Fruit fly (Drosophila melanogaster) whole organism, prepupa: ENCODE results near the gene CG43182.

ENCODE experiments used
- Blimp-1 ChIP-seq: fragments of 200-800 bp; sonication (Bioruptor generic); optimal IDR thresholded peaks from 3 replicates; lab custom pipeline; 2017; ENCODE audit warnings: missing biosample characterization, missing genetic modification characterization, mild to moderate bottlenecking, moderate library complexity, missing genetic modification reagents
- CG10631 ChIP-seq: fragments of 200-800 bp; sonication (Bioruptor generic); optimal IDR thresholded peaks from 2 replicates; lab custom pipeline; 2016; ENCODE audit warnings: missing biosample characterization, missing genetic modification characterization
- CG11294 ChIP-seq: fragments of 200-800 bp; sonication (Bioruptor generic); IDR thresholded peaks from 2 replicates; pipeline ENCODE4 v1.3.6; 2022; ENCODE audit warnings: missing biosample characterization, missing genetic modification characterization
- CG11762 ChIP-seq: fragments of 200-800 bp; sonication (Bioruptor generic); optimal IDR thresholded peaks from 3 replicates; lab custom pipeline; 2016; ENCODE audit warnings: missing biosample characterization, missing genetic modification characterization; ENCODE audit not compliant: insufficient read depth
- CG15336 ChIP-seq: fragments of 200-800 bp; sonication (Bioruptor generic); IDR thresholded peaks from 2 replicates; pipeline ENCODE4 v1.3.6; 2022; ENCODE audit warnings: missing biosample characterization, missing genetic modification characterization
- CG1621 ChIP-seq: fragments of 200-800 bp; sonication (Bioruptor generic); optimal IDR thresholded peaks from 3 replicates; lab custom pipeline; 2018; ENCODE audit warnings: missing biosample characterization, mild to moderate bottlenecking, missing genetic modification characterization
- CG16779 ChIP-seq: fragments of 200-800 bp; sonication (Bioruptor generic); optimal IDR thresholded peaks from 3 replicates; lab custom pipeline; 2017; ENCODE audit warnings: missing biosample characterization, mild to moderate bottlenecking, missing genetic modification characterization
- CG3032 ChIP-seq: fragments of 200-800 bp; optimal IDR thresholded peaks from 2 replicates; lab custom pipeline; 2019; ENCODE audit warnings: missing biosample characterization, mild to moderate bottlenecking, missing genetic modification characterization, moderate library complexity
- CG31627 ChIP-seq: fragments of 200-800 bp; sonication (Bioruptor generic); optimal IDR thresholded peaks from 3 replicates; lab custom pipeline; 2016; ENCODE audit warnings: missing biosample characterization, missing genetic modification characterization
- CG32006 ChIP-seq: fragments of 200-800 bp; sonication (Bioruptor generic); optimal IDR thresholded peaks from 3 replicates; lab custom pipeline; 2017; ENCODE audit warnings: missing biosample characterization, mild to moderate bottlenecking, missing genetic modification characterization
- CG34406 ChIP-seq: fragments of 200-800 bp; sonication (Bioruptor generic); optimal IDR thresholded peaks from 3 replicates; lab custom pipeline; 2016; ENCODE audit warnings: missing biosample characterization, missing genetic modification characterization
- CG4318 ChIP-seq: fragments of 200-800 bp; sonication (Bioruptor generic); optimal IDR thresholded peaks from 3 replicates; lab custom pipeline; 2017; ENCODE audit warnings: missing biosample characterization, mild to moderate bottlenecking, missing genetic modification characterization
- CG6163 ChIP-seq: fragments of 200-800 bp; sonication (Bioruptor generic); IDR thresholded peaks from 3 replicates; pipeline ENCODE4 v1.3.6; 2022; ENCODE audit warnings: missing biosample characterization, missing genetic modification characterization
- CG6276 ChIP-seq: fragments of 200-800 bp; sonication (Bioruptor generic); optimal IDR thresholded peaks from 2 replicates; lab custom pipeline; 2017; ENCODE audit warnings: missing biosample characterization, mild to moderate bottlenecking, missing genetic modification characterization
- CG6792 ChIP-seq: fragments of 200-800 bp; sonication (Bioruptor generic); optimal IDR thresholded peaks from 3 replicates; lab custom pipeline; 2016; ENCODE audit warnings: missing biosample characterization, missing genetic modification characterization
- CG6854 ChIP-seq: fragments of 200-800 bp; sonication (Bioruptor generic); optimal IDR thresholded peaks from 2 replicates; lab custom pipeline; 2017; ENCODE audit warnings: missing biosample characterization, mild to moderate bottlenecking, missing genetic modification characterization
- CG7368 ChIP-seq: fragments of 200-800 bp; sonication (Bioruptor generic); optimal IDR thresholded peaks from 3 replicates; lab custom pipeline; 2016; ENCODE audit warnings: missing biosample characterization, missing genetic modification characterization
- CG8119 ChIP-seq: fragments of 200-800 bp; sonication (Bioruptor generic); IDR thresholded peaks from 3 replicates; pipeline ENCODE4 v1.3.6; 2022; ENCODE audit warnings: missing biosample characterization, missing genetic modification characterization
- CG8319 ChIP-seq: fragments of 200-800 bp; sonication (Bioruptor generic); optimal IDR thresholded peaks from 3 replicates; lab custom pipeline; 2016; ENCODE audit warnings: missing biosample characterization, missing genetic modification characterization
- CG9139 ChIP-seq: fragments of 200-800 bp; sonication (Bioruptor generic); optimal IDR thresholded peaks from 3 replicates; lab custom pipeline; 2017; ENCODE audit warnings: missing biosample characterization, mild to moderate bottlenecking, missing genetic modification characterization
- Eip78C ChIP-seq: fragments of 200-800 bp; sonication (Bioruptor generic); peaks from one replicate; lab custom pipeline; 2016; ENCODE audit warnings: missing biosample characterization, missing genetic modification characterization
- Eip93F ChIP-seq: fragments of 200-800 bp; sonication (Bioruptor generic); optimal IDR thresholded peaks from 2 replicates; lab custom pipeline; 2016; ENCODE audit warnings: missing biosample characterization, mild to moderate bottlenecking, missing genetic modification characterization
- Ets21C ChIP-seq: fragments of 200-800 bp; sonication (Bioruptor generic); optimal IDR thresholded peaks from 3 replicates; lab custom pipeline; 2016; ENCODE audit warnings: missing biosample characterization, missing genetic modification characterization
- Gug ChIP-seq: fragments of 200-800 bp; sonication (Bioruptor generic); IDR thresholded peaks from 2 replicates; pipeline ENCODE4 v1.3.6; 2022; ENCODE audit warnings: missing biosample characterization, missing genetic modification characterization
- Hr39 ChIP-seq: fragments of 200-800 bp; sonication (Bioruptor generic); optimal IDR thresholded peaks from 2 replicates; lab custom pipeline; 2016; ENCODE audit warnings: missing biosample characterization, missing genetic modification characterization
- Lpt ChIP-seq: fragments of 200-800 bp; sonication (Bioruptor generic); optimal IDR thresholded peaks from 3 replicates; lab custom pipeline; 2016; ENCODE audit warnings: missing biosample characterization, missing genetic modification characterization
- Smox ChIP-seq: fragments of 200-800 bp; sonication (Bioruptor generic); optimal IDR thresholded peaks from 3 replicates; lab custom pipeline; 2016; ENCODE audit warnings: missing biosample characterization, missing genetic modification characterization
- Sox102F ChIP-seq: fragments of 200-800 bp; sonication (Bioruptor generic); optimal IDR thresholded peaks from 2 replicates; lab custom pipeline; 2016; ENCODE audit warnings: missing biosample characterization, mild to moderate bottlenecking, missing genetic modification characterization
- Sox14 ChIP-seq: fragments of 200-800 bp; sonication (Bioruptor generic); optimal IDR thresholded peaks from 3 replicates; lab custom pipeline; 2016; ENCODE audit warnings: missing biosample characterization, missing genetic modification characterization
- achi ChIP-seq: fragments of 200-800 bp; sonication (Bioruptor generic); optimal IDR thresholded peaks from 3 replicates; lab custom pipeline; 2016; ENCODE audit warnings: missing biosample characterization, missing genetic modification characterization
- acj6 ChIP-seq: fragments of 200-800 bp; sonication (Bioruptor generic); optimal IDR thresholded peaks from 3 replicates; lab custom pipeline; 2016; ENCODE audit warnings: missing biosample characterization, missing genetic modification characterization
- cyc ChIP-seq: fragments of 200-800 bp; sonication (Bioruptor generic); optimal IDR thresholded peaks from 3 replicates; lab custom pipeline; 2016; ENCODE audit warnings: missing biosample characterization, missing genetic modification characterization
- dac ChIP-seq: fragments of 200-800 bp; sonication (Bioruptor generic); optimal IDR thresholded peaks from 2 replicates; lab custom pipeline; 2017; ENCODE audit warnings: missing biosample characterization, mild to moderate bottlenecking, missing genetic modification characterization
- dsx ChIP-seq: fragments of 200-800 bp; optimal IDR thresholded peaks from 3 replicates; lab custom pipeline; 2019; ENCODE audit warnings: missing biosample characterization, mild to moderate bottlenecking, missing genetic modification characterization, moderate library complexity; ENCODE audit not compliant: poor library complexity, severe bottlenecking
- eg ChIP-seq: fragments of 200-800 bp; sonication (Bioruptor generic); IDR thresholded peaks from 3 replicates; pipeline ENCODE4 v1.3.6; 2022; ENCODE audit warnings: missing biosample characterization, missing genetic modification characterization
- fd85E ChIP-seq: fragments of 200-800 bp; sonication (Bioruptor generic); optimal IDR thresholded peaks from 3 replicates; lab custom pipeline; 2016; ENCODE audit warnings: missing biosample characterization, missing genetic modification characterization
- fkh ChIP-seq: fragments of 200-800 bp; sonication (Bioruptor generic); optimal IDR thresholded peaks from 3 replicates; lab custom pipeline; 2017; ENCODE audit warnings: missing biosample characterization, mild to moderate bottlenecking, missing genetic modification characterization, moderate library complexity
- lz ChIP-seq: fragments of 200-800 bp; sonication (Bioruptor generic); optimal IDR thresholded peaks from 3 replicates; lab custom pipeline; 2016; ENCODE audit warnings: missing biosample characterization, missing genetic modification characterization
- net ChIP-seq: fragments of 200-800 bp; sonication (Bioruptor generic); optimal IDR thresholded peaks from 3 replicates; lab custom pipeline; 2016; ENCODE audit warnings: missing biosample characterization, missing genetic modification characterization
- pdm3 ChIP-seq: fragments of 200-800 bp; sonication (Bioruptor generic); optimal IDR thresholded peaks from 3 replicates; lab custom pipeline; 2016; ENCODE audit warnings: missing biosample characterization, missing genetic modification characterization
- salr ChIP-seq, 2 experiments: fragments of 200-800 bp; sonication (Bioruptor generic); optimal IDR thresholded peaks; 3 replicates each; lab custom pipeline; 2016 to 2018; ENCODE audit warnings: missing biosample characterization in 2 of 2, missing genetic modification characterization in 2 of 2, mild to moderate bottlenecking in 1 of 2
- spab ChIP-seq: fragments of 200-800 bp; sonication (Bioruptor generic); optimal IDR thresholded peaks from 2 replicates; lab custom pipeline; 2017; ENCODE audit warnings: missing biosample characterization, mild to moderate bottlenecking, missing genetic modification characterization, missing genetic modification reagents
- ss ChIP-seq, 2 experiments: fragments of 200-800 bp; sonication (Bioruptor generic); optimal IDR thresholded peaks; 2 replicates in 1 of 2; 3 replicates in 1 of 2; lab custom pipeline; 2017 to 2018; ENCODE audit warnings: mild to moderate bottlenecking in 2 of 2, missing biosample characterization in 2 of 2, missing genetic modification characterization in 2 of 2, moderate library complexity in 1 of 2
- topi ChIP-seq: fragments of 200-800 bp; sonication (Bioruptor generic); optimal IDR thresholded peaks from 3 replicates; lab custom pipeline; 2016; ENCODE audit warnings: missing biosample characterization, missing genetic modification characterization
- vri ChIP-seq: fragments of 200-800 bp; sonication (Bioruptor generic); optimal IDR thresholded peaks from 3 replicates; lab custom pipeline; 2016; ENCODE audit warnings: missing biosample characterization, mild to moderate bottlenecking, missing genetic modification characterization

The CG43182 gene

DNA sequence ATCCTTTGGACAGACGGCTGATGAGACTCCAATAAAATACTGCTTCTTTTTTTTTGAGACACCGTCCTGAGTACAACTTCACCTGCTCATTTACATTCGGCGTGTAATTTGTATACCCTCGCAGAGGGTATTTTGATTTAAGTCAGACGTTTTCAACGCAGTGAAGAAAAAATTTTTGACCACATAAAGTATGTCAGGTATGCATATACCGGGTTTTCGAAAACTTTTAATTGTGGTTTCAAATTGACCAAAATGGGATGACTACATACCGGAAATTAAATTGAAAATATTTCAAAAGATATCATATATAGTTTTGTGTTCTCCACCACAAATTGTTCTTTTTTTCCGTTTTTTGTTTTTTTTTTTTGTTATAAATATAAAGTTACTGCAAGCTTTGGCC is 12.1 kb upstream of the CG43182 start (continued):
- peak; percentile 23 for TF ChIP-seq CG10631 (GFP tag; lab: Kevin White, UChicago)
- no peak for TF ChIP-seq CG8119 (GFP tag; lab: Robert Waterston, UW)
- no peak for TF ChIP-seq CG11294 (GFP tag; lab: Robert Waterston, UW)
- TF ChIP-seq Blimp-1 (GFP tag; lab: Kevin White, UChicago): no peak
- TF ChIP-seq spab (GFP tag; lab: Kevin White, UChicago): no peak
- peak; percentile 47 for TF ChIP-seq pdm3
- TF ChIP-seq Sox14 (GFP tag; lab: Kevin White, UChicago): no peak
- peak; percentile 8 for TF ChIP-seq achi (GFP tag; lab: Kevin White, UChicago)
- TF ChIP-seq net (GFP tag; lab: Kevin White, UChicago): peak; percentile 42
- peak; percentile 47 for TF ChIP-seq CG34406
- no peak for TF ChIP-seq CG8319
- TF ChIP-seq Lpt (GFP tag; lab: Kevin White, UChicago): no peak
- no peak for TF ChIP-seq dsx (GFP tag; lab: Kevin White, UChicago)
- no peak for TF ChIP-seq fd85E (GFP tag; lab: Kevin White, UChicago)
- no peak for TF ChIP-seq vri (GFP tag; lab: Kevin White, UChicago)
- TF ChIP-seq CG15336 (GFP tag; lab: Robert Waterston, UW): no peak
- TF ChIP-seq CG7368: peak; percentile 31
- 0 out of 3 replicates have a peak, but pooled peaks have one; percentile 24 for TF ChIP-seq CG6163 (GFP tag; lab: Robert Waterston, UW)
- peak; percentile 2 for TF ChIP-seq CG11762
- TF ChIP-seq ss (GFP tag; optimal IDR thresholded peaks at IDR 0.05; lab: Kevin White, UChicago): peak in 1 of 2 experiments; percentile 49
- TF ChIP-seq CG3032 (tag; lab: Kevin White, UChicago): no peak
- TF ChIP-seq CG4318 (GFP tag; lab: Kevin White, UChicago): no peak

DNA sequence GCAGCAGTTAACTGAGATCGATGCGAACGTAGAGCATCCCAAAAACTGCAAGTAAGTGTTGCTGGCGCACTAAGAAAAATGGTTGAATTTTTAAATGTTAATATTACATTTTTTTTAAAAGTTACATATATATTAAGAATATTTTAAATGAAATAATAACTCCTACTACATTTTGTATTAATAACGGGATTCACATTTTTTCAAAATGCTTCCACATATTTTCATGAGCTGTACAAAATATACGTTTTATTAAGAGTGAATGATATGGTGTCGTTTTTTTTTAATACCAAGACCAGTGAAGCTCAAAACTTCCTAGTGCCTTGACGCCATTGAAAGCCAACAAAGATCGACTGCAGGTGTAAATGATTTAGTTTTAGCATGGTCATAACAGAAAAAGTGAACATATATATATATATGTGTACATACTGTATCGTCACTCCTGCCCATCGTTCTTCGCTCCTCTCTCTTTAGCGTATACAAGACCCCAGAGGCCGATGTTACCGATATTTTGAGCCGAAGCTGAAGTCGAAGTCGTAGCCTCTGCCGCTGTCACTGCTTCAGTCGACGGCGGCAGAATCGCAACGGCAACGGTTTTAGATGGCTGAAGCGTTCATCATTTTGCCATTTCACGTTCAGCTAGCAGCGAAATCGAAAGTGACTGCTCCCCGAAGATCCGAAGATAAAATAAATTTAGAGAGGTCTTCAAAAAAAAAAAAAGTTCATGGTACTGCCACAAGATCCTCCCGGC is 10.3 kb upstream of the CG43182 start:
- TF ChIP-seq Lpt (GFP tag; lab: Kevin White, UChicago) (peak; percentile 56), CG16779 (tag; lab: Kevin White, UChicago) (peak; percentile 36), eg (GFP tag; lab: Robert Waterston, UW) (peak; percentile 46; the same call in 2 of the 3 replicates), achi (GFP tag; lab: Kevin White, UChicago) (peak; percentile 60), Ets21C (GFP tag; lab: Kevin White, UChicago) (no peak), CG4318 (GFP tag; lab: Kevin White, UChicago) (no peak), CG6854 (no peak), CG10631 (GFP tag; lab: Kevin White, UChicago) (peak; percentile 73), Smox (no peak), CG31627 (GFP tag; lab: Kevin White, UChicago) (no peak), Gug (GFP tag; lab: Robert Waterston, UW) (no peak), CG32006 (peak; percentile 69), net (GFP tag; lab: Kevin White, UChicago) (peak; percentile 57), CG6163 (GFP tag; lab: Robert Waterston, UW) (peak; percentile 32; the same call in 1 of the 3 replicates), CG1621 (tag; lab: Kevin White, UChicago) (no peak), Eip93F (GFP tag; lab: Kevin White, UChicago) (no peak), Sox14 (GFP tag; lab: Kevin White, UChicago) (no peak), CG6276 (peak; percentile 21), vri (GFP tag; lab: Kevin White, UChicago) (peak; percentile 1), CG15336 (GFP tag; lab: Robert Waterston, UW) (peak; percentile 65), CG9139 (GFP tag; lab: Kevin White, UChicago) (peak; percentile 37), CG8319 (peak; percentile 14), CG8119 (GFP tag; lab: Robert Waterston, UW) (peak; percentile 70), acj6 (peak; percentile 41), fkh (GFP tag; lab: Kevin White, UChicago) (no peak), dsx (GFP tag; lab: Kevin White, UChicago) (peak; percentile 56), Eip78C (GFP tag; lab: Kevin White, UChicago) (peak; percentile 87), Sox102F (GFP tag; lab: Kevin White, UChicago) (peak; percentile 18), CG34406 (peak; percentile 76), CG11762 (peak; percentile 43), spab (GFP tag; lab: Kevin White, UChicago) (peak; percentile 55), Hr39 (no peak), CG3032 (tag; lab: Kevin White, UChicago) (peak; percentile 65), fd85E (GFP tag; lab: Kevin White, UChicago) (no peak), dac (GFP tag; lab: Kevin White, UChicago) (no peak), salr (GFP tag; optimal IDR thresholded peaks at IDR 0.05; lab: Kevin White, UChicago) (peak in 1 of 2 experiments; percentile 45), CG6792 (GFP tag; lab: Kevin White, UChicago) (peak; percentile 63), cyc (GFP tag; lab: Kevin White, UChicago) (peak; percentile 17), topi (GFP tag; lab: Kevin White, UChicago) (peak; percentile 22), lz (GFP tag; lab: Kevin White, UChicago) (peak; percentile 30)
